Worm (Caenorhabditis elegans): ENCODE results near the gene sdpn-1.

- TF ChIP-seq B0310.2 (tag; optimal IDR thresholded peaks at IDR 0.05) (no peak), sea-1 (GFP tag; conservative IDR thresholded peaks at IDR 0.05) (no peak), tbx-37 (GFP tag; conservative IDR thresholded peaks at IDR 0.05) (no peak), flt-1 (GFP tag; IDR thresholded peaks at IDR 0.05) (no peak), ama-1 (optimal IDR thresholded peaks at IDR 0.05) (no peak), F13C5.2 (tag; optimal IDR thresholded peaks at IDR 0.05) (no peak), hmbx-1 (tag; optimal IDR thresholded peaks at IDR 0.05) (no peak), pes-1 (GFP tag; IDR thresholded peaks at IDR 0.05) (no peak), scrt-1 (GFP tag; IDR thresholded peaks at IDR 0.05) (no peak), tra-4 (tag; optimal IDR thresholded peaks at IDR 0.05) (no peak), hmg-4 (GFP tag; optimal IDR thresholded peaks at IDR 0.05) (no peak), ceh-36 (tag; optimal IDR thresholded peaks at IDR 0.05) (no peak)
These were observed 55.4 kb downstream of the sdpn-1 start for ce11 chrX:7942675-7943074.
